Worm (Caenorhabditis elegans) whole organism, late embryonic: Measurements from ENCODE around the gene pals-32.

Source experiments
- ahr-1 ChIP-seq: sonication (generic microtip); optimal IDR thresholded peaks from 2 replicates; lab custom pipeline; 2016; ENCODE audit warnings: missing genetic modification characterization, missing compliant biosample characterization
- ama-1 ChIP-seq: fragments of 150-350 bp; optimal IDR thresholded peaks from 2 replicates; lab custom pipeline; 2014
- ceh-14 ChIP-seq: sonication (generic microtip); optimal IDR thresholded peaks from 2 replicates; lab custom pipeline; 2016; ENCODE audit warnings: missing genotype, missing genetic modification characterization, missing compliant biosample characterization
- ceh-2 ChIP-seq: sonication (generic microtip); optimal IDR thresholded peaks from 2 replicates; lab custom pipeline; 2016; ENCODE audit warnings: missing genotype, missing genetic modification characterization, missing compliant biosample characterization
- ceh-30 ChIP-seq: fragments of 150-350 bp; optimal IDR thresholded peaks from 2 replicates; lab custom pipeline; 2014; ENCODE audit warnings: missing biosample characterization, missing genetic modification characterization
- dmd-4 ChIP-seq: sonication (generic microtip); optimal IDR thresholded peaks from 2 replicates; lab custom pipeline; 2016; ENCODE audit warnings: borderline replicate concordance, missing genetic modification characterization, missing compliant biosample characterization
- eyg-1 ChIP-seq: sonication (generic microtip); optimal IDR thresholded peaks from 2 replicates; lab custom pipeline; 2016; ENCODE audit warnings: missing genotype, missing genetic modification characterization, missing compliant biosample characterization
- hlh-30 ChIP-seq: sonication (generic microtip); optimal IDR thresholded peaks from 2 replicates; lab custom pipeline; 2017; ENCODE audit warnings: antibody characterized with exemption, missing genetic modification characterization, missing compliant biosample characterization; ENCODE audit not compliant: insufficient read depth
- nhr-11 ChIP-seq: fragments of 150-350 bp; optimal IDR thresholded peaks from 2 replicates; lab custom pipeline; 2014; ENCODE audit warnings: missing biosample characterization, missing genetic modification characterization
- rnt-1 ChIP-seq: sonication (generic microtip); optimal IDR thresholded peaks from 2 replicates; lab custom pipeline; 2016; ENCODE audit warnings: missing genetic modification characterization, missing compliant biosample characterization
- sox-4 ChIP-seq: sonication (generic microtip); optimal IDR thresholded peaks from 2 replicates; lab custom pipeline; 2017; ENCODE audit warnings: mild to moderate bottlenecking, missing genetic modification characterization, inconsistent platforms, missing compliant biosample characterization
- unc-86 ChIP-seq: sonication (generic microtip); optimal IDR thresholded peaks from 2 replicates; lab custom pipeline; 2016; ENCODE audit warnings: missing genetic modification characterization, missing compliant biosample characterization
- zip-5 ChIP-seq: sonication (generic microtip); optimal IDR thresholded peaks from 2 replicates; lab custom pipeline; 2016; ENCODE audit warnings: missing genetic modification characterization, missing compliant biosample characterization

ce11 chrV:2909525-2909924, 13.1 kb downstream of the pals-32 start, which contains the start of gene zmp-3:
- no peak for TF ChIP-seq zip-5 (tag; lab: Kevin White, UChicago)
- no peak for TF ChIP-seq dmd-4
- TF ChIP-seq ama-1 (lab: Kevin White, UChicago): no peak
- no peak for TF ChIP-seq unc-86 (tag; lab: Kevin White, UChicago)
- no peak for TF ChIP-seq ceh-14 (tag; lab: Kevin White, UChicago)
- no peak for TF ChIP-seq hlh-30 (tag; lab: Kevin White, UChicago)
- no peak for TF ChIP-seq ceh-2
- TF ChIP-seq sox-4 (tag; lab: Kevin White, UChicago): no peak
- no peak for TF ChIP-seq rnt-1 (tag; lab: Kevin White, UChicago)
- TF ChIP-seq eyg-1 (tag; lab: Kevin White, UChicago): no peak
- no peak for TF ChIP-seq nhr-11
- TF ChIP-seq ceh-30 (tag; lab: Kevin White, UChicago): no peak
- TF ChIP-seq ahr-1 (tag; lab: Kevin White, UChicago): no peak
